Fruit fly (Drosophila melanogaster) whole organism, embryonic: ENCODE measurements around the gene CG46459.
A peak's percentile ranks its signal among the peaks of the same experiment; 100 is the strongest.

Experiments used
- Atf-2 ChIP-seq: fragments of 200-800 bp; sonication (Bioruptor generic); optimal IDR thresholded peaks from 2 replicates; lab custom pipeline; 2016; ENCODE audit warnings: missing biosample characterization, missing genetic modification characterization
- Atf6 ChIP-seq: fragments of 200-800 bp; sonication (Bioruptor generic); IDR thresholded peaks from 2 replicates; pipeline ENCODE4 v1.3.6; 2022; ENCODE audit warnings: missing biosample characterization, missing genetic modification characterization
- BEAF-32 ChIP-seq: fragments of 200-800 bp; sonication (Bioruptor generic); optimal IDR thresholded peaks from 3 replicates; lab custom pipeline; 2017; ENCODE audit warnings: missing biosample characterization, missing genetic modification characterization, mild to moderate bottlenecking, moderate library complexity, missing genetic modification reagents
- C15 ChIP-seq: fragments of 200-800 bp; sonication (Bioruptor generic); IDR thresholded peaks from 3 replicates; pipeline ENCODE4 v1.3.6; 2022; ENCODE audit warnings: missing biosample characterization, missing genetic modification characterization
- CG10274 ChIP-seq: fragments of 200-800 bp; sonication (Bioruptor generic); optimal IDR thresholded peaks from 3 replicates; lab custom pipeline; 2017; ENCODE audit warnings: missing biosample characterization, mild to moderate bottlenecking, missing genetic modification characterization
- CG11560 ChIP-seq: fragments of 200-800 bp; sonication (Bioruptor generic); IDR thresholded peaks from 3 replicates; pipeline ENCODE4 v1.3.6; 2022; ENCODE audit warnings: missing biosample characterization, missing genetic modification characterization
- CG12391 ChIP-seq: fragments of 200-800 bp; sonication (Bioruptor generic); optimal IDR thresholded peaks from 3 replicates; lab custom pipeline; 2018; ENCODE audit warnings: missing biosample characterization, mild to moderate bottlenecking, missing genetic modification characterization, moderate library complexity
- CG12769 ChIP-seq: fragments of 200-800 bp; sonication (Bioruptor generic); optimal IDR thresholded peaks from 2 replicates; lab custom pipeline; 2019; ENCODE audit warnings: missing biosample characterization, mild to moderate bottlenecking, missing genetic modification characterization, moderate library complexity
- CG13775 ChIP-seq: fragments of 200-800 bp; sonication (Bioruptor generic); optimal IDR thresholded peaks from 3 replicates; lab custom pipeline; 2017; ENCODE audit warnings: missing biosample characterization, mild to moderate bottlenecking, missing genetic modification characterization
- CG1602 ChIP-seq: fragments of 200-800 bp; sonication (Bioruptor generic); optimal IDR thresholded peaks from 3 replicates; lab custom pipeline; 2016; ENCODE audit warnings: missing biosample characterization, missing genetic modification characterization
- CG16815 ChIP-seq: fragments of 200-800 bp; sonication (Bioruptor generic); optimal IDR thresholded peaks from 3 replicates; lab custom pipeline; 2017; ENCODE audit warnings: missing biosample characterization, mild to moderate bottlenecking, missing genetic modification characterization
- CG1792 ChIP-seq: fragments of 200-800 bp; sonication (Bioruptor generic); optimal IDR thresholded peaks from 2 replicates; lab custom pipeline; 2016; ENCODE audit warnings: missing biosample characterization, missing genetic modification characterization
- CG2116 ChIP-seq: fragments of 200-800 bp; sonication (Bioruptor generic); optimal IDR thresholded peaks from 3 replicates; lab custom pipeline; 2018; ENCODE audit warnings: missing biosample characterization, mild to moderate bottlenecking, missing genetic modification characterization
- CG2678 ChIP-seq: fragments of 200-800 bp; sonication (Bioruptor generic); optimal IDR thresholded peaks from 3 replicates; lab custom pipeline; 2019; ENCODE audit warnings: missing biosample characterization, mild to moderate bottlenecking, missing genetic modification characterization, moderate library complexity
- CG34224 ChIP-seq: fragments of 200-800 bp; sonication (Bioruptor generic); IDR thresholded peaks from 3 replicates; pipeline ENCODE4 v1.3.6; 2022; ENCODE audit warnings: missing biosample characterization, missing genetic modification characterization; ENCODE audit not compliant: partially characterized antibody
- CG3726 ChIP-seq: fragments of 200-800 bp; sonication (Bioruptor generic); IDR thresholded peaks from 3 replicates; pipeline ENCODE4, ENCODE4 v1.3.6; 2022; ENCODE audit warnings: missing biosample characterization, missing genetic modification characterization
- CG4282 ChIP-seq: fragments of 200-800 bp; sonication (Bioruptor generic); optimal IDR thresholded peaks from 2 replicates; lab custom pipeline; 2016; ENCODE audit warnings: missing biosample characterization, missing genetic modification characterization
- CG5245 ChIP-seq: fragments of 200-800 bp; sonication (Bioruptor generic); optimal IDR thresholded peaks from 3 replicates; lab custom pipeline; 2016; ENCODE audit warnings: missing biosample characterization, missing genetic modification characterization
- CG6654 ChIP-seq: fragments of 200-800 bp; sonication (Bioruptor generic); optimal IDR thresholded peaks from 2 replicates; lab custom pipeline; 2017; ENCODE audit warnings: missing biosample characterization, mild to moderate bottlenecking, missing genetic modification characterization
- CG7963 ChIP-seq: fragments of 200-800 bp; sonication (Bioruptor generic); IDR thresholded peaks from 3 replicates; pipeline ENCODE4 v1.3.6; 2022; ENCODE audit warnings: missing biosample characterization, missing genetic modification characterization; ENCODE audit not compliant: partially characterized antibody
- CG8388 ChIP-seq: fragments of 200-800 bp; sonication (Bioruptor generic); optimal IDR thresholded peaks from 2 replicates; lab custom pipeline; 2019; ENCODE audit warnings: missing biosample characterization, mild to moderate bottlenecking, missing genetic modification characterization, moderate library complexity
- CG9727 ChIP-seq: fragments of 200-800 bp; sonication (Bioruptor generic); optimal IDR thresholded peaks from 3 replicates; lab custom pipeline; 2017; ENCODE audit warnings: missing biosample characterization, mild to moderate bottlenecking, missing genetic modification characterization
- CG9932 ChIP-seq: fragments of 200-800 bp; sonication (Bioruptor generic); IDR thresholded peaks from 2 replicates; pipeline ENCODE4 v1.3.6; 2022; ENCODE audit warnings: missing biosample characterization, missing genetic modification characterization
- Camta ChIP-seq: fragments of 200-800 bp; sonication (Bioruptor generic); optimal IDR thresholded peaks from 2 replicates; lab custom pipeline; 2016; ENCODE audit warnings: missing biosample characterization, missing genetic modification characterization
- CoRest ChIP-seq: fragments of 200-800 bp; sonication (Bioruptor generic); optimal IDR thresholded peaks from 3 replicates; lab custom pipeline; 2018; ENCODE audit warnings: missing biosample characterization, mild to moderate bottlenecking, missing genetic modification characterization, moderate library complexity
- ERR ChIP-seq: fragments of 200-800 bp; sonication (Bioruptor generic); optimal IDR thresholded peaks from 2 replicates; lab custom pipeline; 2016; ENCODE audit warnings: missing biosample characterization, missing genetic modification characterization
- Ets65A ChIP-seq: fragments of 200-800 bp; sonication (Bioruptor generic); peaks from one replicate; lab custom pipeline; 2016; ENCODE audit warnings: missing biosample characterization, missing genetic modification characterization
- Ets97D ChIP-seq: fragments of 200-800 bp; sonication (Bioruptor generic); optimal IDR thresholded peaks from 3 replicates; lab custom pipeline; 2016; ENCODE audit warnings: missing biosample characterization, missing genetic modification characterization
- Mes4 ChIP-seq: fragments of 200-800 bp; sonication (Bioruptor generic); optimal IDR thresholded peaks from 2 replicates; lab custom pipeline; 2016; ENCODE audit warnings: missing biosample characterization, missing genetic modification characterization
- Ptx1 ChIP-seq: fragments of 200-800 bp; sonication (Bioruptor generic); IDR thresholded peaks from 2 replicates; pipeline ENCODE4 v1.3.6; 2022; ENCODE audit warnings: missing biosample characterization, missing genetic modification characterization
- Scr ChIP-seq: fragments of 200-800 bp; sonication (Bioruptor generic); IDR thresholded peaks from 2 replicates; pipeline ENCODE4 v1.3.6; 2022; ENCODE audit warnings: missing biosample characterization, missing genetic modification characterization; ENCODE audit not compliant: partially characterized antibody
- Sry-δ ChIP-seq: fragments of 200-800 bp; sonication (Bioruptor generic); optimal IDR thresholded peaks from 2 replicates; lab custom pipeline; 2016; ENCODE audit warnings: missing biosample characterization, missing genetic modification characterization
- Stat92E ChIP-seq, 3 experiments: fragments of >200 bp in 2 of 3; fragments of 200-800 bp in 1 of 3; sonication (Bioruptor generic) in 1 of 3; optimal IDR thresholded peaks; 2 replicates each; lab custom pipeline; 2017 to 2019; ENCODE audit warnings: missing biosample characterization in 3 of 3, missing genetic modification characterization in 3 of 3, mild to moderate bottlenecking in 1 of 3, moderate library complexity in 1 of 3
- al ChIP-seq: fragments of 200-800 bp; sonication (Bioruptor generic); IDR thresholded peaks from 2 replicates; pipeline ENCODE4 v1.3.6; 2022; ENCODE audit warnings: missing biosample characterization, missing genetic modification characterization
- aop ChIP-seq: fragments of 200-800 bp; sonication (Bioruptor generic); IDR thresholded peaks from 2 replicates; pipeline ENCODE4 v1.3.6; 2022; ENCODE audit warnings: missing biosample characterization, missing genetic modification characterization
- bbx ChIP-seq: fragments of 200-800 bp; sonication (Bioruptor generic); IDR thresholded peaks from 2 replicates; pipeline ENCODE4 v1.3.6; 2022; ENCODE audit warnings: missing biosample characterization, missing genetic modification characterization; ENCODE audit not compliant: partially characterized antibody
- bigmax ChIP-seq: fragments of 200-800 bp; sonication (Bioruptor generic); optimal IDR thresholded peaks from 2 replicates; lab custom pipeline; 2018; ENCODE audit warnings: missing biosample characterization, mild to moderate bottlenecking, missing genetic modification characterization
- fru ChIP-seq: fragments of >200 bp; optimal IDR thresholded peaks from 2 replicates; lab custom pipeline; 2017
- gro ChIP-seq: fragments of 200-800 bp; sonication (Bioruptor generic); optimal IDR thresholded peaks from 2 replicates; lab custom pipeline; 2016; ENCODE audit warnings: missing biosample characterization, missing genetic modification characterization
- knrl ChIP-seq: fragments of 200-800 bp; sonication (Bioruptor generic); IDR thresholded peaks from 3 replicates; pipeline ENCODE4 v1.3.6; 2022; ENCODE audit warnings: missing biosample characterization, missing genetic modification characterization; ENCODE audit not compliant: partially characterized antibody
- luna ChIP-seq: fragments of 200-800 bp; sonication (Bioruptor generic); optimal IDR thresholded peaks from 2 replicates; lab custom pipeline; 2016; ENCODE audit warnings: missing biosample characterization, missing genetic modification characterization
- nmo ChIP-seq: fragments of 200-800 bp; sonication (Bioruptor generic); optimal IDR thresholded peaks from 2 replicates; lab custom pipeline; 2018; ENCODE audit warnings: missing biosample characterization, mild to moderate bottlenecking, missing genetic modification characterization, moderate library complexity
- pnt ChIP-seq: fragments of 200-800 bp; sonication (Bioruptor generic); optimal IDR thresholded peaks from 3 replicates; lab custom pipeline; 2016; ENCODE audit warnings: missing biosample characterization, missing genetic modification characterization
- psq ChIP-seq: fragments of 200-800 bp; sonication (Bioruptor generic); optimal IDR thresholded peaks from 2 replicates; lab custom pipeline; 2017; ENCODE audit warnings: missing biosample characterization, missing genetic modification characterization
- run ChIP-seq: fragments of 200-800 bp; sonication (Bioruptor generic); optimal IDR thresholded peaks from 3 replicates; lab custom pipeline; 2018; ENCODE audit warnings: missing biosample characterization, mild to moderate bottlenecking, missing genetic modification characterization
- schlank ChIP-seq: fragments of 200-800 bp; sonication (Bioruptor generic); optimal IDR thresholded peaks from 2 replicates; lab custom pipeline; 2018; ENCODE audit warnings: missing biosample characterization, mild to moderate bottlenecking, missing genetic modification characterization
- sd ChIP-seq: fragments of 200-800 bp; sonication (Bioruptor generic); optimal IDR thresholded peaks from 3 replicates; lab custom pipeline; 2018; ENCODE audit warnings: missing biosample characterization, mild to moderate bottlenecking, missing genetic modification characterization, moderate library complexity
- shn ChIP-seq: fragments of 200-800 bp; sonication (Bioruptor generic); optimal IDR thresholded peaks from 3 replicates; lab custom pipeline; 2016; ENCODE audit warnings: missing biosample characterization, missing genetic modification characterization
- sob ChIP-seq: fragments of 200-800 bp; sonication (Bioruptor generic); IDR thresholded peaks from 2 replicates; pipeline ENCODE4 v1.3.6; 2022; ENCODE audit warnings: missing biosample characterization, missing genetic modification characterization
- trem ChIP-seq: fragments of 200-800 bp; optimal IDR thresholded peaks from 3 replicates; lab custom pipeline; 2019; ENCODE audit warnings: missing biosample characterization, mild to moderate bottlenecking, missing genetic modification characterization, moderate library complexity
- vfl ChIP-seq: fragments of 200-800 bp; sonication (Bioruptor generic); optimal IDR thresholded peaks from 2 replicates; lab custom pipeline; 2016; ENCODE audit warnings: missing biosample characterization, missing genetic modification characterization

CG46459 gene

DNA sequence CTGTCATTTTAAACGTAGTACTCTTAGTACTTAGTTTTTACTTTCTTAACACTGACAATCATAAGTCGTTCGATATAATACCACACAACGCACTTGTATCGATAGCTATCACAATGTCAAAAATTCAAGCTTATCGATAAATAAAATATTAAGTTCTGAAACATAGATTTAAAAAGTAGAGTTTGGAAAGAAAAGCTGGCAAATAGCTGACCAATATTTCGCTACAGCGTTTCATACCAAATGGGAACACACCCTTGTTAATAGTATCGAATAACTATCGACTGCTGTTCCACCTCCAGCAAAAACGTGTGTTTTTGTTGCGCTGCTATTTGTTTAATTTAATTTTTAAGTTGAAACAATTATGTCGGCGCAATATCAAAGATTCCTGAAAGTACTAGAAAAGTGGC is at the start of gene CG46459, which contains the start of the genes pug and CG14683 (continued):
- no peak for TF ChIP-seq CG4282 (GFP tag; lab: Kevin White, UChicago)
- TF ChIP-seq CG13775 (GFP tag; lab: Kevin White, UChicago), result peak; percentile 25
- TF ChIP-seq run, result no peak
- TF ChIP-seq fru (lab: Kevin White, UChicago), result no peak
- TF ChIP-seq CG12769, result no peak
- peak; percentile 63 for TF ChIP-seq nmo (GFP tag; lab: Kevin White, UChicago)
- peak; percentile 33 for TF ChIP-seq CG9727 (GFP tag; lab: Kevin White, UChicago)
- peak; percentile 75 for TF ChIP-seq CG2116 (GFP tag; lab: Kevin White, UChicago)
- TF ChIP-seq sob (GFP tag; lab: Robert Waterston, UW), result peak; percentile 65
- TF ChIP-seq CG9932, result peak; percentile 70
- peak; percentile 41 for TF ChIP-seq CoRest (tag; lab: Kevin White, UChicago)
- peak; percentile 80 for TF ChIP-seq Ets97D (GFP tag; lab: Kevin White, UChicago)
- peak; percentile 46 for TF ChIP-seq CG12391 (tag; lab: Kevin White, UChicago)
- TF ChIP-seq Stat92E (GFP tag; optimal IDR thresholded peaks at IDR 0.05; lab: Kevin White, UChicago), result no peak
- 0 out of 2 replicates have a peak, but pooled peaks have one; percentile 20 for TF ChIP-seq Atf6 (GFP tag; lab: Robert Waterston, UW)
- peak; percentile 18 for TF ChIP-seq Atf-2
- peak; percentile 94 for TF ChIP-seq BEAF-32 (GFP tag; lab: Kevin White, UChicago)
- peak; percentile 42 for TF ChIP-seq CG5245 (GFP tag; lab: Kevin White, UChicago)
- no peak for TF ChIP-seq bigmax
- no peak for TF ChIP-seq C15 (GFP tag; lab: Robert Waterston, UW)
- TF ChIP-seq al, result peak; percentile 21; the same call in 1 of the 2 replicates
- TF ChIP-seq trem, result peak; percentile 68
- peak; percentile 58 for TF ChIP-seq Camta
- TF ChIP-seq Ptx1 (GFP tag; lab: Robert Waterston, UW), result 0 out of 2 replicates have a peak, but pooled peaks have one; percentile 12
- peak; percentile 70 for TF ChIP-seq gro (GFP tag; lab: Kevin White, UChicago)
- peak; percentile 96 for TF ChIP-seq Sry-δ (GFP tag; lab: Kevin White, UChicago)
- no peak for TF ChIP-seq Mes4 (GFP tag; lab: Kevin White, UChicago)
- TF ChIP-seq psq, result no peak
- peak; percentile 87 for TF ChIP-seq CG7963 (GFP tag; lab: Robert Waterston, UW)
- no peak for TF ChIP-seq CG3726 (GFP tag; lab: Robert Waterston, UW)
- peak; percentile 98 for TF ChIP-seq Scr (GFP tag; lab: Robert Waterston, UW)
- no peak for TF ChIP-seq CG10274 (GFP tag; lab: Kevin White, UChicago)
- no peak for TF ChIP-seq schlank (tag; lab: Kevin White, UChicago)
- TF ChIP-seq knrl, result peak; percentile 98
- TF ChIP-seq ERR (GFP tag; lab: Kevin White, UChicago), result peak; percentile 50
- TF ChIP-seq luna, result peak; percentile 36
- TF ChIP-seq vfl (GFP tag; lab: Kevin White, UChicago), result no peak
- TF ChIP-seq CG34224, result peak; percentile 98
- no peak for TF ChIP-seq CG1792 (GFP tag; lab: Kevin White, UChicago)
- peak; percentile 5 for TF ChIP-seq shn (GFP tag; lab: Kevin White, UChicago)
- no peak for TF ChIP-seq CG11560 (tag; lab: Robert Waterston, UW)
- peak; percentile 95 for TF ChIP-seq bbx (GFP tag; lab: Robert Waterston, UW)
- no peak for TF ChIP-seq aop (GFP tag; lab: Robert Waterston, UW)
- TF ChIP-seq sd (tag; lab: Kevin White, UChicago), result peak; percentile 43
- TF ChIP-seq CG16815 (GFP tag; lab: Kevin White, UChicago), result no peak
- peak; percentile 8 for TF ChIP-seq CG8388 (GFP tag; lab: Kevin White, UChicago)
- peak; percentile 29 for TF ChIP-seq CG1602
- no peak for TF ChIP-seq CG6654 (GFP tag; lab: Kevin White, UChicago)
- peak; percentile 67 for TF ChIP-seq Ets65A (GFP tag; lab: Kevin White, UChicago)
- TF ChIP-seq pnt (GFP tag; lab: Kevin White, UChicago), result peak; percentile 17
- peak; percentile 31 for TF ChIP-seq CG2678 (tag; lab: Kevin White, UChicago)
